Worm (Caenorhabditis elegans): ENCODE measurements around the gene M117.1.

M117.1 gene

ce11 chrIV:11868452-11868851, 54.4 kb downstream of the M117.1 start:
- no peak for TF ChIP-seq zag-1 (tag; optimal IDR thresholded peaks at IDR 0.05)
- no peak for TF ChIP-seq sma-9 (GFP tag; optimal IDR thresholded peaks at IDR 0.05)
- TF ChIP-seq sma-9 (tag; optimal IDR thresholded peaks at IDR 0.05) = no peak
- no peak for TF ChIP-seq ceh-16 (tag; optimal IDR thresholded peaks at IDR 0.05)
- no peak for TF ChIP-seq lin-39 (tag; optimal IDR thresholded peaks at IDR 0.05)
- TF ChIP-seq nhr-129 (tag; optimal IDR thresholded peaks at IDR 0.05) = no peak
- TF ChIP-seq nhr-23 (tag; optimal IDR thresholded peaks at IDR 0.05) = no peak
- no peak for TF ChIP-seq ZK546.5 (tag; optimal IDR thresholded peaks at IDR 0.05)
- no peak for TF ChIP-seq lin-13 (GFP tag; optimal IDR thresholded peaks at IDR 0.05)
- no peak for TF ChIP-seq nhr-21 (tag; optimal IDR thresholded peaks at IDR 0.05)
- TF ChIP-seq ztf-1 (GFP tag; conservative IDR thresholded peaks at IDR 0.05) = no peak
- TF ChIP-seq snpc-4 (tag; optimal IDR thresholded peaks at IDR 0.05) = no peak
- no peak for TF ChIP-seq unc-62 (GFP tag; optimal IDR thresholded peaks at IDR 0.05)
- TF ChIP-seq F13H6.1 (tag; optimal IDR thresholded peaks at IDR 0.05) = no peak
- TF ChIP-seq sem-4 (tag; optimal IDR thresholded peaks at IDR 0.05) = no peak
- TF ChIP-seq blmp-1 (tag; optimal IDR thresholded peaks at IDR 0.05; ENCODE audit: insufficient read depth) = no peak
- TF ChIP-seq C34F6.9 (tag; optimal IDR thresholded peaks at IDR 0.05) = no peak
- TF ChIP-seq nhr-11 (tag; optimal IDR thresholded peaks at IDR 0.05) = no peak
- TF ChIP-seq ztf-11 (tag; optimal IDR thresholded peaks at IDR 0.05) = no peak
- no peak for TF ChIP-seq ceh-82 (tag; optimal IDR thresholded peaks at IDR 0.05)
